Fruit fly (Drosophila melanogaster) whole organism, pupa: Measurements from ENCODE around the gene Gr93d.

Experiments used
- CG13204 ChIP-seq: fragments of 200-800 bp; sonication (Bioruptor generic); optimal IDR thresholded peaks from 2 replicates; lab custom pipeline; 2018; ENCODE audit warnings: missing biosample characterization, mild to moderate bottlenecking, missing genetic modification characterization, moderate library complexity
- CG14655 ChIP-seq: fragments of 200-800 bp; sonication (Bioruptor generic); optimal IDR thresholded peaks from 3 replicates; lab custom pipeline; 2017; ENCODE audit warnings: mild to moderate bottlenecking, missing biosample characterization, missing genetic modification reagents, missing genetic modification characterization
- CG34367 ChIP-seq: fragments of 200-800 bp; sonication (Bioruptor generic); optimal IDR thresholded peaks from 2 replicates; lab custom pipeline; 2018; ENCODE audit warnings: missing biosample characterization, mild to moderate bottlenecking, missing genetic modification characterization
- CG8159 ChIP-seq: fragments of 200-800 bp; sonication (Bioruptor generic); optimal IDR thresholded peaks from 3 replicates; lab custom pipeline; 2018; ENCODE audit warnings: missing biosample characterization, mild to moderate bottlenecking, missing genetic modification characterization, moderate library complexity
- CG8301 ChIP-seq: fragments of 200-800 bp; sonication (Bioruptor generic); optimal IDR thresholded peaks from 2 replicates; lab custom pipeline; 2018; ENCODE audit warnings: missing biosample characterization, mild to moderate bottlenecking, missing genetic modification characterization
- CG9948 ChIP-seq: fragments of 200-800 bp; sonication (Bioruptor generic); optimal IDR thresholded peaks from 2 replicates; lab custom pipeline; 2018; ENCODE audit warnings: missing biosample characterization, mild to moderate bottlenecking, missing genetic modification characterization, moderate library complexity
- EcR ChIP-seq: fragments of 200-800 bp; sonication (Bioruptor generic); optimal IDR thresholded peaks from 3 replicates; lab custom pipeline; 2019; ENCODE audit warnings: missing biosample characterization, missing genetic modification characterization, mild to moderate bottlenecking, moderate library complexity, missing genetic modification reagents
- Ets98B ChIP-seq: fragments of 200-800 bp; sonication (Bioruptor generic); IDR thresholded peaks from 2 replicates; pipeline ENCODE4 v1.3.6; 2022; ENCODE audit warnings: missing biosample characterization, missing genetic modification characterization
- Pif1A ChIP-seq: fragments of 200-800 bp; sonication (Bioruptor generic); optimal IDR thresholded peaks from 3 replicates; lab custom pipeline; 2016; ENCODE audit warnings: missing biosample characterization, missing genetic modification characterization
- Snoo ChIP-seq: fragments of 200-800 bp; sonication (Bioruptor generic); optimal IDR thresholded peaks from 3 replicates; lab custom pipeline; 2017; ENCODE audit warnings: missing biosample characterization, mild to moderate bottlenecking, missing genetic modification characterization, inconsistent platforms
- rn ChIP-seq: fragments of 200-800 bp; sonication (Bioruptor generic); IDR thresholded peaks from 2 replicates; pipeline ENCODE4 v1.3.6; 2022; ENCODE audit warnings: missing biosample characterization, missing genetic modification characterization

dm6 chr3R:21825775-21826558, 20.5 kb downstream of the Gr93d start:
- TF ChIP-seq CG8159 (tag; lab: Kevin White, UChicago) (peak; percentile 80), Ets98B (GFP tag; lab: Robert Waterston, UW) (no peak), rn (no peak), Pif1A (GFP tag; lab: Kevin White, UChicago) (no peak), CG8301 (tag; lab: Kevin White, UChicago) (peak; percentile 2), CG14655 (GFP tag; lab: Kevin White, UChicago) (peak; percentile 53), CG9948 (tag; lab: Kevin White, UChicago) (peak; percentile 45), Snoo (no peak), CG13204 (GFP tag; lab: Kevin White, UChicago) (no peak), EcR (GFP tag; lab: Kevin White, UChicago) (peak; percentile 63), CG34367 (peak; percentile 1)
